Fruit fly (Drosophila melanogaster): ENCODE data around the gene eIF5B.

Gene eIF5B

dm6 chr3L:3384596-3385436 is 76.0 kb downstream of the eIF5B start (continued):
- TF ChIP-seq Dbx (GFP tag; IDR thresholded peaks at IDR 0.05) (no peak), E2f1 (GFP tag; IDR thresholded peaks at IDR 0.05) (0 out of 2 replicates have a peak, but pooled peaks have one; percentile 28), dpn (GFP tag; optimal IDR thresholded peaks at IDR 0.05) (peak in 1 of 2 experiments; percentile 15), jigr1 (GFP tag; IDR thresholded peaks at IDR 0.05) (no peak), CG2202 (tag; optimal IDR thresholded peaks at IDR 0.05) (no peak), sc (optimal IDR thresholded peaks at IDR 0.05) (no peak), sc (GFP tag; optimal IDR thresholded peaks at IDR 0.05) (peak; percentile 59), fd64A (GFP tag; optimal IDR thresholded peaks at IDR 0.05) (no peak), PHDP (tag; optimal IDR thresholded peaks at IDR 0.05) (peak; percentile 47), sd (tag; optimal IDR thresholded peaks at IDR 0.05) (no peak), CG6175 (GFP tag; IDR thresholded peaks at IDR 0.05) (no peak), CG12071 (GFP tag; optimal IDR thresholded peaks at IDR 0.05) (no peak), otp (GFP tag; IDR thresholded peaks at IDR 0.05) (no peak), CG10959 (GFP tag; IDR thresholded peaks at IDR 0.05) (no peak), Side (GFP tag; optimal IDR thresholded peaks at IDR 0.05) (no peak), fru (optimal IDR thresholded peaks at IDR 0.05) (no peak), en (GFP tag; optimal IDR thresholded peaks at IDR 0.05) (no peak), E2f2 (GFP tag; IDR thresholded peaks at IDR 0.05) (no peak), lov (optimal IDR thresholded peaks at IDR 0.05) (no peak), lov (GFP tag; IDR thresholded peaks at IDR 0.05) (no peak), Elba2 (GFP tag; optimal IDR thresholded peaks at IDR 0.05) (no peak), CG9609 (GFP tag; optimal IDR thresholded peaks at IDR 0.05) (no peak), Lim3 (GFP tag; IDR thresholded peaks at IDR 0.05) (no peak), CG15269 (tag; optimal IDR thresholded peaks at IDR 0.05) (peak; percentile 32), oc (tag; optimal IDR thresholded peaks at IDR 0.05) (peak; percentile 82), Dll (GFP tag; IDR thresholded peaks at IDR 0.05; ENCODE audit: partially characterized antibody) (no peak), CG15073 (GFP tag; optimal IDR thresholded peaks at IDR 0.05) (no peak), Dad (GFP tag; optimal IDR thresholded peaks at IDR 0.05) (no peak), CG9215 (GFP tag; IDR thresholded peaks at IDR 0.05) (no peak), CG8388 (GFP tag; optimal IDR thresholded peaks at IDR 0.05) (peak; percentile 41), CG7357 (GFP tag; IDR thresholded peaks at IDR 0.05) (no peak), CG17361 (GFP tag; IDR thresholded peaks at IDR 0.05) (peak; percentile 86), CG14710 (tag; optimal IDR thresholded peaks at IDR 0.05) (peak; percentile 58), CG12744 (GFP tag; optimal IDR thresholded peaks at IDR 0.05) (no peak), esg (GFP tag; conservative IDR thresholded peaks at IDR 0.05) (no peak), gt (GFP tag; IDR thresholded peaks at IDR 0.05) (no peak), Awh (GFP tag; IDR thresholded peaks at IDR 0.05) (no peak), ro (GFP tag; IDR thresholded peaks at IDR 0.05) (no peak), Mes4 (GFP tag; optimal IDR thresholded peaks at IDR 0.05) (no peak), CG17328 (GFP tag; IDR thresholded peaks at IDR 0.05) (no peak; the same call in 1 of the 2 replicates), vfl (GFP tag; optimal IDR thresholded peaks at IDR 0.05) (no peak), CG14965 (GFP tag; optimal IDR thresholded peaks at IDR 0.05; ENCODE audit: borderline replicate concordance) (no peak), Dip3 (GFP tag; optimal IDR thresholded peaks at IDR 0.05) (no peak), row (GFP tag; IDR thresholded peaks at IDR 0.05) (peak; percentile 61), sens-2 (GFP tag; IDR thresholded peaks at IDR 0.05) (no peak), CG9797 (GFP tag; optimal IDR thresholded peaks at IDR 0.05) (no peak), Bteb2 (GFP tag; optimal IDR thresholded peaks at IDR 0.05) (no peak), CG15479 (GFP tag; optimal IDR thresholded peaks at IDR 0.05) (no peak), CG31388 (GFP tag; optimal IDR thresholded peaks at IDR 0.05) (no peak), nerfin-2 (GFP tag; IDR thresholded peaks at IDR 0.05; ENCODE audit: partially characterized antibody) (no peak), zfh2 (GFP tag; optimal IDR thresholded peaks at IDR 0.05) (no peak), Sox100B (GFP tag; optimal IDR thresholded peaks at IDR 0.05) (peak; percentile 63)
